Fruit fly (Drosophila melanogaster) whole organism, adult: ENCODE data around the gene CG17672.

Experiments
- CG11617 ChIP-seq: fragments of 200-800 bp; sonication (Bioruptor generic); optimal IDR thresholded peaks from 2 replicates; lab custom pipeline; 2017; ENCODE audit warnings: mild to moderate bottlenecking, missing biosample characterization, missing genetic modification reagents, missing genetic modification characterization
- CG1620 ChIP-seq: fragments of 200-800 bp; sonication (Bioruptor generic); optimal IDR thresholded peaks from 2 replicates; lab custom pipeline; 2016; ENCODE audit warnings: missing biosample characterization, missing genetic modification characterization
- CG5204 ChIP-seq: fragments of 200-800 bp; sonication (Bioruptor generic); optimal IDR thresholded peaks from 2 replicates; lab custom pipeline; 2016; ENCODE audit warnings: missing biosample characterization, missing genetic modification characterization
- CG7045 ChIP-seq: fragments of 200-800 bp; sonication (Bioruptor generic); optimal IDR thresholded peaks from 2 replicates; lab custom pipeline; 2017; ENCODE audit warnings: missing biosample characterization, mild to moderate bottlenecking, missing genetic modification characterization
- CG7101 ChIP-seq: fragments of 200-800 bp; sonication (Bioruptor generic); optimal IDR thresholded peaks from 2 replicates; lab custom pipeline; 2018; ENCODE audit warnings: missing biosample characterization, mild to moderate bottlenecking, missing genetic modification characterization, moderate library complexity
- Clk ChIP-seq: fragments of 200-800 bp; sonication (Bioruptor generic); optimal IDR thresholded peaks from 2 replicates; lab custom pipeline; 2017; ENCODE audit warnings: missing biosample characterization, missing genetic modification characterization
- Crg-1 ChIP-seq: fragments of 200-800 bp; sonication (Bioruptor generic); optimal IDR thresholded peaks from 2 replicates; lab custom pipeline; 2016; ENCODE audit warnings: missing biosample characterization, missing genetic modification characterization
- Hr96 ChIP-seq: fragments of 200-800 bp; sonication (Bioruptor generic); optimal IDR thresholded peaks from 2 replicates; lab custom pipeline; 2016; ENCODE audit warnings: missing biosample characterization, missing genetic modification characterization
- Mnt ChIP-seq: fragments of 200-800 bp; sonication (Bioruptor generic); optimal IDR thresholded peaks from 2 replicates; lab custom pipeline; 2016; ENCODE audit warnings: missing biosample characterization, mild to moderate bottlenecking, missing genetic modification characterization
- bab1 ChIP-seq: fragments of 200-800 bp; sonication (Bioruptor generic); optimal IDR thresholded peaks from 3 replicates; lab custom pipeline; 2019; ENCODE audit warnings: missing biosample characterization, mild to moderate bottlenecking, missing genetic modification characterization, moderate library complexity
- cic ChIP-seq: fragments of 200-800 bp; sonication (Bioruptor generic); optimal IDR thresholded peaks from 2 replicates; lab custom pipeline; 2017; ENCODE audit warnings: missing biosample characterization, mild to moderate bottlenecking, missing genetic modification characterization, moderate library complexity
- kay ChIP-seq: fragments of 200-800 bp; sonication (Bioruptor generic); peaks from one replicate; lab custom pipeline; 2016; ENCODE audit warnings: missing biosample characterization, missing genetic modification characterization, borderline replicate concordance
- ovo ChIP-seq: fragments of 200-800 bp; sonication (Bioruptor generic); optimal IDR thresholded peaks from 2 replicates; lab custom pipeline; 2016; ENCODE audit warnings: missing biosample characterization, missing genetic modification characterization
- pad ChIP-seq: fragments of 200-800 bp; sonication (Bioruptor generic); optimal IDR thresholded peaks from 3 replicates; lab custom pipeline; 2017; ENCODE audit warnings: missing biosample characterization, missing genetic modification characterization, mild to moderate bottlenecking, moderate library complexity, missing genetic modification reagents

DNA sequence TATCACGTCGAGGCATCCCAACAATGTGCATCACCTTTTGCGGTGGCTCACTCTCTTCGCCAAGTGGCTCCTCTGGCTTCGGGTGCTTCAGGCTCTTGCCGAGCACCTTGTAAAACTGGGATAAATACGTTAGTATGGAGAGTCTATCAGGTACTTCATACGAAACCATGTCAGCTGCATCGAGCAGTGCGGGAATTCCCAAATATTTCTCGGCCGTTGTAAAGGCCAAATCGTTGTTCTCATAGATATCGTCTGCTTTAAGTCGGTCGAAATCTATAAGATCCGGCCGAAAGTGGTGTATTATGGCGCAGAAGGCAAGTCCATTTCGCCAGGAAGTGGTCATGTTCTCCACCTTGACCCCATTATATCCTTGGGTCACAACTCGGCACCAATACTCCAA lies 14.1 kb upstream of the CG17672 start:
- no peak for TF ChIP-seq kay (GFP tag; lab: Kevin White, UChicago)
- no peak for TF ChIP-seq CG11617 (GFP tag; lab: Kevin White, UChicago)
- TF ChIP-seq CG1620 (GFP tag; lab: Kevin White, UChicago): no peak
- no peak for TF ChIP-seq bab1 (GFP tag; lab: Kevin White, UChicago)
- TF ChIP-seq CG7045 (GFP tag; lab: Kevin White, UChicago): no peak
- no peak for TF ChIP-seq ovo (GFP tag; lab: Kevin White, UChicago)
- TF ChIP-seq cic: no peak
- no peak for TF ChIP-seq Clk (GFP tag; lab: Kevin White, UChicago)
- TF ChIP-seq Mnt (GFP tag; lab: Kevin White, UChicago): no peak
- no peak for TF ChIP-seq pad
- no peak for TF ChIP-seq CG5204 (GFP tag; lab: Kevin White, UChicago)
- TF ChIP-seq CG7101 (tag; lab: Kevin White, UChicago): no peak
- TF ChIP-seq Crg-1 (GFP tag; lab: Kevin White, UChicago): no peak
- TF ChIP-seq Hr96 (GFP tag; lab: Kevin White, UChicago): no peak
